Worm (Caenorhabditis elegans): ENCODE data around the gene ugt-39.

The ugt-39 gene

DNA sequence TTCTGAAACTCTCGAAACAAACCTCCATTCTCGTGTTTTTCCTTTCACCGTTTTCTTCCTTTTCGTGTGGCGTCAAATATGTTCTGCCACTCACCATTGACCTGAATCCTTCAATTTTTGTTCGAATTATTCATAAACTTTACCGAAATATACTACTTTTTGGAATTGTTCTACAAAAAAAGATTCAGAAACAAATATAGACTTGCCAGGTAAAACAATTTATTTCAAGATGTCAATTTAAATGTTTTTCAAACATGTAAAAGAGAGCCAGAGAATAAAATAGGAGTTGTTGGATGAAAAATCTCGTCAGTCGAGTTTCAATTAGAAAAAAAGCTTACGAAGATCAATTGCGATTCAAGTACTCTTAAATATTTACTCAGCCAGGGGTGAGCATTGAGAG lies 36.6 kb downstream of the ugt-39 start, which contains the start of gene F09G2.8:
Gene F09G2.8, minus strand, starts transcription at position 101 of the 400 bp plus-strand sequence.
- no peak for TF ChIP-seq him-1 (tag; optimal IDR thresholded peaks at IDR 0.05)
- 0 out of 2 replicates have a peak, but pooled peaks have one; percentile 11 for TF ChIP-seq madf-6 (GFP tag; IDR thresholded peaks at IDR 0.05)

DNA sequence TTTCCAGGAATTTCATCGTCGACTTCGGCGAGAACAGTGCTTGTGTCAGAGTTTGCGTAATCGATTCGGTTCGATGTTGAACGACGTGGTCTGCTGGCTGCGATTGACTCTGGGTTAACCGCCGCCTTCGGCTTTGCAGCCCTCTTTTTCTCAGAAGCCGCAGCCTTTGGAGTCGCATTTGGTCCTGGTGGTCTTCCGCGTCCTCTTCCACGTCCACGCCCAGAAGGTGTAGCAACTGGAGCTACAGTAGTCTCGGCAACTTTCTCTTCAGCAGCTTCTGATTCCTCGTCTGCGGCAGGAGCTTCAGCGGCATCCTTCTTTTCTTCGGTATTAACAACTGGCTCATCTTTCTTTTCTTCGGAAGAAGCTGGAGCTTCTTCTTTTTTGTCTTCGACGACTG lies 37.9 kb downstream of the ugt-39 start:
- TF ChIP-seq sea-2 (GFP tag; IDR thresholded peaks at IDR 0.05) (no peak), attf-6 (GFP tag; IDR thresholded peaks at IDR 0.05) (no peak), fkh-3 (tag; optimal IDR thresholded peaks at IDR 0.05) (no peak), nhr-27 (tag; optimal IDR thresholded peaks at IDR 0.05) (no peak), zfh-2 (GFP tag; conservative IDR thresholded peaks at IDR 0.05) (peak; percentile 66; the same call in 1 of the 2 replicates), nfya-2 (GFP tag; IDR thresholded peaks at IDR 0.05) (no peak), sdz-38 (tag; optimal IDR thresholded peaks at IDR 0.05) (no peak), lin-40 (tag; optimal IDR thresholded peaks at IDR 0.05) (no peak), ztf-6 (GFP tag; IDR thresholded peaks at IDR 0.05) (no peak), egrh-3 (GFP tag; IDR thresholded peaks at IDR 0.05) (0 out of 2 replicates have a peak, but pooled peaks have one; percentile 22), let-607 (tag; optimal IDR thresholded peaks at IDR 0.05) (no peak), hrde-1 (tag; optimal IDR thresholded peaks at IDR 0.05; ENCODE audit: borderline replicate concordance) (no peak), dox-1 (GFP tag; IDR thresholded peaks at IDR 0.05) (no peak), athp-1 (tag; optimal IDR thresholded peaks at IDR 0.05) (no peak), tbp1 (GFP tag; optimal IDR thresholded peaks at IDR 0.05) (no peak), lir-1 (GFP tag; conservative IDR thresholded peaks at IDR 0.05) (no peak), ceh-27 (GFP tag; optimal IDR thresholded peaks at IDR 0.05) (no peak), hsf-1 (GFP tag; IDR thresholded peaks at IDR 0.05) (no peak), akir-1 (GFP tag; optimal IDR thresholded peaks at IDR 0.05) (no peak), him-1 (tag; optimal IDR thresholded peaks at IDR 0.05) (no peak), B0035.1 (tag; optimal IDR thresholded peaks at IDR 0.05) (no peak), somi-1 (GFP tag; optimal IDR thresholded peaks at IDR 0.05) (no peak), pbrm-1 (GFP tag; IDR thresholded peaks at IDR 0.05) (0 out of 2 replicates have a peak, but pooled peaks have one; percentile 11)

DNA sequence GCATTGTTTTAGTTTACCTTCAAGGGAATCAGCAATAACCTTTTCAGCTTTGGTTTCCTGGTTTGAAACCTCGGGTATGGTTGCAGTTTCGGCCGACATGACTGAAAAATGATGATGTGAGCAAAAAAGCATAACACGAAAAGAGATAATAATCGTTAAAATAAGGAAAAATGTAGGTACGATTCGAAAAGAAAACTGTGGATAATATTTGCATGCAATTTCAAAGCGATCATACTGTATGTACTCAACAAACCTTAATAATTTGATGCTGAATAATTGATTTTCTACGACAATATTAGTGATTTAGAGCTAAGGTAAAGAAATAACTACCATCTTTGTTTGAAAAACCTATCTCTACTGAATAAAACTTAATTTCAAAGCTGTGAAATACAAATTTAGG lies 39.1 kb downstream of the ugt-39 start, which contains the start of gene attf-2:
Gene attf-2, minus strand, starts transcription at position 101 of the 400 bp plus-strand sequence.
- no peak for TF ChIP-seq hlh-12 (tag; optimal IDR thresholded peaks at IDR 0.05)
- no peak for TF ChIP-seq dpff-1 (tag; optimal IDR thresholded peaks at IDR 0.05)
- TF ChIP-seq madf-3 (GFP tag; IDR thresholded peaks at IDR 0.05) = 0 out of 2 replicates have a peak, but pooled peaks have one; percentile 22
- no peak for TF ChIP-seq unc-130 (GFP tag; optimal IDR thresholded peaks at IDR 0.05)

DNA sequence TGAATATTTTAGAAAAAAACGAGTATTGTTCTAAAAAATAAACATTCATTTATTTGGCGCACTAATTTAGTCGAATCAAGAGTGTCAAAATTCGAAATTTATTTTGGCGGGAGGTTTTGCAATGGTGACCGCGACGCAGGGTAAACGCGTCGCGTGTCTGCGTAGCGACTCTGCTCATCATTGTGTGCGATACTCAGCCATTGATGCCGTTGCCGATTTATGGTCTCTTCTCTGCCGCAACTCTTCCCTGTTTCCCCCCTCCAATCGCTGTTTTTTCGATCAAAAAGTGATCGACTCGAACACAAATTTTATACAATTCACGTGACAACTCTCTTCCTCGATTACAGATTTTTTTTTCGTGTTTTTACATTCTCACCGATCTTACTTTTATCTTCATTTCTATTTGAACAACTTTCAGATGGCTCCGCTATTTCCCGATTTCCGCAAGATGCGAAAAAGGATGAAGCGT lies 39.6 kb downstream of the ugt-39 start, which contains the start of gene F09G2.2:
Gene F09G2.2, plus strand, starts transcription at position 419 of the 469 bp plus-strand sequence.
- TF ChIP-seq snpc-1.1 (tag; optimal IDR thresholded peaks at IDR 0.05; ENCODE audit: insufficient read depth) = peak; percentile 56
- peak; percentile 88 for TF ChIP-seq D2030.7 (GFP tag; IDR thresholded peaks at IDR 0.05)
- TF ChIP-seq ZK185.1 (tag; optimal IDR thresholded peaks at IDR 0.05; ENCODE audit: poor library complexity, severe bottlenecking) = peak; percentile 68
- TF ChIP-seq C17E4.6 (GFP tag; IDR thresholded peaks at IDR 0.05) = peak; percentile 81
- peak; percentile 79 for TF ChIP-seq K12H6.12 (tag; optimal IDR thresholded peaks at IDR 0.05)
- TF ChIP-seq tlf-1 (GFP tag; optimal IDR thresholded peaks at IDR 0.05) = peak; percentile 84
- TF ChIP-seq ekl-4 (GFP tag; IDR thresholded peaks at IDR 0.05) = peak; percentile 96
- TF ChIP-seq B0035.1 (tag; optimal IDR thresholded peaks at IDR 0.05) = peak; percentile 0
- TF ChIP-seq B0336.3 (GFP tag; IDR thresholded peaks at IDR 0.05) = peak; percentile 84
- peak; percentile 55 for TF ChIP-seq him-1 (tag; optimal IDR thresholded peaks at IDR 0.05)
- peak; percentile 85 for TF ChIP-seq mcd-1 (GFP tag; IDR thresholded peaks at IDR 0.05)
- TF ChIP-seq ama-1 (optimal IDR thresholded peaks at IDR 0.05) = no peak
- TF ChIP-seq ama-1 (GFP tag; optimal IDR thresholded peaks at IDR 0.05) = no peak
- no peak for TF ChIP-seq snpc-4 (GFP tag; optimal IDR thresholded peaks at IDR 0.05)
- TF ChIP-seq snpc-4 (tag; optimal IDR thresholded peaks at IDR 0.05) = peak; percentile 34 to 78 (median 70)
- peak; percentile 79 for TF ChIP-seq F33H1.4 (GFP tag; IDR thresholded peaks at IDR 0.05)
- no peak for TF ChIP-seq ceh-58 (GFP tag; IDR thresholded peaks at IDR 0.05)
- peak; percentile 93 for TF ChIP-seq lin-54 (GFP tag; optimal IDR thresholded peaks at IDR 0.05)
- peak; percentile 72 for TF ChIP-seq tbp1 (GFP tag; optimal IDR thresholded peaks at IDR 0.05)
- TF ChIP-seq akir-1 (GFP tag; optimal IDR thresholded peaks at IDR 0.05) = no peak

All from whole organism, young adult.